Worm (Caenorhabditis elegans) whole organism, late embryonic: ENCODE data around the gene srd-58.

Experiments used
- ceh-6 ChIP-seq: fragments of 200-800 bp; sonication (Bioruptor generic); optimal IDR thresholded peaks from 2 replicates; lab custom pipeline; 2018; ENCODE audit warnings: mild to moderate bottlenecking, missing genetic modification characterization, missing compliant biosample characterization
- nhr-11 ChIP-seq: fragments of 150-350 bp; optimal IDR thresholded peaks from 2 replicates; lab custom pipeline; 2014; ENCODE audit warnings: missing biosample characterization, missing genetic modification characterization
- ref-2 ChIP-seq: sonication (generic microtip); optimal IDR thresholded peaks from 2 replicates; lab custom pipeline; 2016; ENCODE audit warnings: missing genetic modification characterization, missing compliant biosample characterization

- TF ChIP-seq ceh-6, result no peak
- no peak for TF ChIP-seq ref-2
- no peak for TF ChIP-seq nhr-11
Observed at ce11 chrII:7161512-7161911, 43.3 kb downstream of the srd-58 start, which contains the start of gene C27H5.12.
